Worm (Caenorhabditis elegans) whole organism, midembryonic: ENCODE measurements around the gene Y6E2A.4.
"Not testable (repeated sequence)": the region's sequence is repeated elsewhere in the genome, so short reads cannot be mapped to it uniquely, and the experiment has no call there.

Source experiments
- T22C8.4 ChIP-seq: fragments of 200-800 bp; sonication (Bioruptor generic); IDR thresholded peaks from 2 replicates; pipeline ENCODE4 v1.3.6; 2022; ENCODE audit warnings: missing genetic modification characterization, missing compliant biosample characterization
- cog-1 ChIP-seq: sonication (generic microtip); optimal IDR thresholded peaks from 2 replicates; lab custom pipeline; 2016; ENCODE audit warnings: missing genetic modification characterization, missing compliant biosample characterization
- flt-1 ChIP-seq: fragments of 200-800 bp; sonication (Bioruptor generic); IDR thresholded peaks from 2 replicates; pipeline ENCODE4 v1.3.6; 2022; ENCODE audit warnings: missing genetic modification characterization, missing compliant biosample characterization
- klf-2 ChIP-seq: fragments of 200-800 bp; sonication (Bioruptor generic); conservative IDR thresholded peaks from 2 replicates; pipeline ENCODE4 v1.3.6; 2022; ENCODE audit warnings: missing genetic modification reagents, missing genetic modification characterization, missing compliant biosample characterization
- med-1 ChIP-seq: sonication (generic microtip); optimal IDR thresholded peaks from 2 replicates; lab custom pipeline; 2017; ENCODE audit warnings: missing genetic modification characterization, mild to moderate bottlenecking, missing compliant biosample characterization, antibody characterized with exemption, missing genetic modification reagents; ENCODE audit not compliant: insufficient read depth
- ref-1 ChIP-seq: fragments of 200-800 bp; sonication (Bioruptor generic); conservative IDR thresholded peaks from 2 replicates; pipeline ENCODE4 v1.3.6; 2022; ENCODE audit warnings: missing genetic modification reagents, missing genetic modification characterization, missing compliant biosample characterization
- tab-1 ChIP-seq: fragments of 200-800 bp; sonication (Bioruptor generic); IDR thresholded peaks from 2 replicates; pipeline ENCODE4 v1.3.6; 2022; ENCODE audit warnings: missing genetic modification characterization, missing compliant biosample characterization
- ztf-23 ChIP-seq: fragments of 200-800 bp; sonication (Bioruptor generic); IDR thresholded peaks from 2 replicates; pipeline ENCODE4 v1.3.6; 2022; ENCODE audit warnings: missing genetic modification reagents, missing genetic modification characterization, missing compliant biosample characterization
- ztf-29 ChIP-seq: fragments of 200-800 bp; sonication (Bioruptor generic); IDR thresholded peaks from 2 replicates; pipeline ENCODE4 v1.3.6; 2022; ENCODE audit warnings: missing genetic modification reagents, missing genetic modification characterization, missing compliant biosample characterization

The Y6E2A.4 gene

DNA sequence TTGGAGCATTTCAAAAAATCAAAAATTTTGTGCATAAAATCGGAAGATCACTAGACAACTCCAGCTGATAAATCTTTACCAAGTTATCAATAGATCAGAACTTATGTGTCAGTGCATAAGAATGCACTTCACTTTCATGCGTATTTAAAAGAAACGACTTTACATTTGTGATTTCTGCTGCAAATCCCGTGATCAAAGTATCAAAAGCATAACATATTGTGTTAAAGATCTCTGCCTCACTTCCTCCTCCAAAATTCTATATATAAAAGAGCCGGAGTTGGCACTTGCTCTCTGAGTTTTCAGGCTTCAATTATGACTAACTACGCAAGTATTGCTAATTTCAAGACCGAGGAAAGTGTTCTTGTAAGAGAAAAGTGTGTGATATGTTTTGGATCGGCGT, 22.9 kb downstream of the Y6E2A.4 start, which contains the start of gene nhr-198:
Gene nhr-198 (plus strand): TSS at position 313 of the 400 bp plus-strand sequence.
- TF ChIP-seq ref-1 (GFP tag; lab: Robert Waterston, UW) (no peak), klf-2 (GFP tag; lab: Robert Waterston, UW) (no peak), T22C8.4 (GFP tag; lab: Robert Waterston, UW) (no peak), tab-1 (GFP tag; lab: Robert Waterston, UW) (no peak), cog-1 (tag; lab: Kevin White, UChicago) (no peak), med-1 (GFP tag; lab: Kevin White, UChicago) (no peak), flt-1 (GFP tag; lab: Robert Waterston, UW) (no peak), ztf-29 (no peak), ztf-23 (GFP tag; lab: Robert Waterston, UW) (no peak)

DNA sequence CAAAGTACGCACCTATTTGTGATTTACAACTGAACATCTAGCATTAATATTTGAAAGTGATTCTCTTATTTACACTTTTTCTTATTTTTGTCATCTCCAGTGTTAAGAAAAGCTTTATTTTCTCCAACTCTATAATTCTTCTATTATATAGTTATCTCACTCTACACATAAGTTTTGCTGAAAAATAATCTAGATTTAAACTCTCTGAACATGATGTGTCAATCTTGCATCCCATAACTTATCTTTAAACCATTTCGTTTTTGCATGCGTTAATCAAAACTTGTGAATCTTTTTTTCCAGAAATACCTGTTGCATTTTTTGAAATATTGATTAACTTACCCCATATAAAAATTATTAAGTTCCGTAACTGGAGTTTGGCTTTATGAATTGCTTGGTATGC, 26.6 kb downstream of the Y6E2A.4 start, which contains the start of gene nhr-268:
Gene nhr-268 (plus strand): TSS at position 301 of the 400 bp plus-strand sequence.
- no peak for TF ChIP-seq cog-1 (tag; lab: Kevin White, UChicago)
- TF ChIP-seq T22C8.4 (GFP tag; lab: Robert Waterston, UW) = no peak
- no peak for TF ChIP-seq tab-1 (GFP tag; lab: Robert Waterston, UW)
- TF ChIP-seq flt-1 (GFP tag; lab: Robert Waterston, UW) = no peak
- TF ChIP-seq ref-1 (GFP tag; lab: Robert Waterston, UW) = no peak

DNA sequence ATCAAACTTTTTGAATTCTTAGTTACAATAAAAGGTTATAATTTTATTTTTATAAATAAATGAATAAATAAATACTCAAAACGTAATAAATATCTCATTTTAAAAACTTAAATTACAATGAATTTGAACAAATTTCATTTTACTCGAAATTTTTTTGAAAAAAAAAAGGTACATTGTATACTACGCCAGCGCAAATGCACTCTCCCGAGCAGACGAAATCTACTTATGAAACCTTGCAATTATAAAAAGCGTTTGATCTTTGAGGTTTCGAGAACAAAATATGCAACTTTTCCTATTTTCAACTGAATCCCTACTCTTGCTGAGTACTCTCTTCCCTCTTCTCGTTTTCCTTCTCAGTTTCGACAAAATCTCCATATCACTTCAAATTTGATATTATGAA, 28.9 kb downstream of the Y6E2A.4 start, which contains the start of gene nhr-197:
Gene nhr-197 (plus strand): TSS at position 301 of the 400 bp plus-strand sequence.
- TF ChIP-seq T22C8.4 (GFP tag; lab: Robert Waterston, UW) = no peak

DNA sequence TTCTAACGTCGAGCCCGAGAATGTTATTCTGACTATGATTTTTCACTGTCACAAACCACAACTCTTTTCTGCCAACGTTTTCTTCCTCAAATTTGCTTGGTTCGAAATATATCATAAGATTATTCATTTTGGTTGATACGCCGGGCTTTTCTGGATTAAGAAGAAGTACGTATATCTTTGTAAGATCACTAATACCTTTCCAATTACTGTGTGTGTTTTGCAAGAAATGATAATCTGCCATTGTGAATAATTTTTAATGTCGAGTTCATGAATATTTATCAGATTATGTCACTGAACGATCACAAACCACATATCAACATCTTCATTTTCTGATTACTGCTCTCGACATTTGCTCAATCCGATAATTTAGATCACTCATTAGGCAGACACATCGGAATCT, 31.0 kb downstream of the Y6E2A.4 start, which contains the start of gene nhr-196:
Gene nhr-196 (plus strand): TSS at position 118 of the 400 bp plus-strand sequence.
- TF ChIP-seq ztf-23 (GFP tag; lab: Robert Waterston, UW) (no peak), ref-1 (GFP tag; lab: Robert Waterston, UW) (no peak), klf-2 (GFP tag; lab: Robert Waterston, UW) (no peak), T22C8.4 (GFP tag; lab: Robert Waterston, UW) (no peak), med-1 (GFP tag; lab: Kevin White, UChicago) (no peak), flt-1 (GFP tag; lab: Robert Waterston, UW) (no peak), ztf-29 (no peak), cog-1 (tag; lab: Kevin White, UChicago) (no peak), tab-1 (GFP tag; lab: Robert Waterston, UW) (no peak)

DNA sequence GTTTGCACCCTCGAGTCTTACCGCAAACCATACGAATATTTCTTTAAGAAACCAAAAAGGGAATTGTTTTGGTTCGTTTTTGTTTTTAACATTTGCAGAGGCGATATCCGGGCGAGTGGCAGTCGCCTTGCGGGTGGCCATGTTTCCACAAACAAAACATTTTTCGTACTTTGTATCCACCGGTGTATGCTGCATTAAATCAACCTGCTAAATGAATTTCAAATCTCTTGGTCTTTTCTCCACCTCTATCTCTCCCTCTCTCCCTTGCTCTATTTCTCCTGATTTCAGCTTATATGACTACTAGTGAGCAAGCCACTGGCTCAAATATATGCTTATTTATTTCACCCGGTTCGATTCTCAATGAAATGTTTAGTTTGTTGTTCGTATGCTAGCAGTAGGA, 39.4 kb downstream of the Y6E2A.4 start, which contains the start of gene nhr-52:
Gene nhr-52 (plus strand): TSS at position 301 of the 400 bp plus-strand sequence.
- TF ChIP-seq klf-2 (GFP tag; lab: Robert Waterston, UW) (no peak), ref-1 (GFP tag; lab: Robert Waterston, UW) (no peak), T22C8.4 (GFP tag; lab: Robert Waterston, UW) (no peak), med-1 (GFP tag; lab: Kevin White, UChicago) (no peak), flt-1 (GFP tag; lab: Robert Waterston, UW) (no peak), tab-1 (GFP tag; lab: Robert Waterston, UW) (no peak), ztf-23 (GFP tag; lab: Robert Waterston, UW) (no peak), cog-1 (tag; lab: Kevin White, UChicago) (no peak), ztf-29 (no peak)

DNA sequence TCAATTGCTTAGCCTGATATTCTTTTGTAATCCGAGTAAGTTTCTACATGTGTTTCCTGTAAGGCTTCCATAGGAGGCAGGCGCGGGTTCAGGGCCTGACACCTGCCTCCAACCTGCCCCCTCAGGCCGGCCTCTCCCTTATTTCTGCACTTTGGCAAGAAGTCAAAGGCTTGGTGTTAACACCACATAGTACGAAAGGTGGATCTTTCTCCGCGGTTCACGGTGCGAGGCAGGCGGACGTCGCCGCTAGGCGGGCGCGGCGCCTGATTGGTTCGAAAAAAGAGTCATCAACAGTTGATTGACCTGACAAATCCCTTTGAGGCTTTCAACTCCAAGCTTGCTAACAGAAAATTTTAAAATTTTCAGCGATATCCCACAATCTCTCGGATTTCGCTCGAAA, 41.7 kb downstream of the Y6E2A.4 start:
- no peak for TF ChIP-seq ztf-23 (GFP tag; lab: Robert Waterston, UW)
- TF ChIP-seq tab-1 (GFP tag; lab: Robert Waterston, UW) = 0 out of 2 replicates have a peak, but pooled peaks have one; percentile 22

DNA sequence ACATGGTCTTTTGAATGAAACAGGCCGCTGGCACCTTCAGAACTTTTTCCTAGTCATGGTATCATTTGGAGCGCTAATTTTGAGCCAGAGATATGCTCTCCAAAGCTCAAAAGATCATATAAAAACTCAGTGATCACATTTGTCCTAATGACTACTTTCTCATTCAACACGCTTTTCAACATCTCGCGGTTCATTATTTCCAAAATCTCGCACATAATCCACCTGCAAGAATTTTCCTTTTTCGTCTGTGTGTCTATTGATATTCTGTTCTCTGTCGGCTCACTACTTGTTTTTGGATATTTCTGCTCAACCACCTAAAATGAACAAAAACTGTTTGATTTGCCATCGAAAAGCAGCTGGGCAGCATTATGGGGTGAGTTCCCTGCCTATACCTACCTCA, 42.9 kb downstream of the Y6E2A.4 start, which contains the start of gene nhr-51:
Gene nhr-51 (plus strand): TSS at position 301 of the 400 bp plus-strand sequence.
- no peak for TF ChIP-seq ztf-29
- no peak for TF ChIP-seq tab-1 (GFP tag; lab: Robert Waterston, UW)
- TF ChIP-seq T22C8.4 (GFP tag; lab: Robert Waterston, UW) = no peak
- TF ChIP-seq ztf-23 (GFP tag; lab: Robert Waterston, UW) = no peak
- TF ChIP-seq klf-2 (GFP tag; lab: Robert Waterston, UW) = no peak

DNA sequence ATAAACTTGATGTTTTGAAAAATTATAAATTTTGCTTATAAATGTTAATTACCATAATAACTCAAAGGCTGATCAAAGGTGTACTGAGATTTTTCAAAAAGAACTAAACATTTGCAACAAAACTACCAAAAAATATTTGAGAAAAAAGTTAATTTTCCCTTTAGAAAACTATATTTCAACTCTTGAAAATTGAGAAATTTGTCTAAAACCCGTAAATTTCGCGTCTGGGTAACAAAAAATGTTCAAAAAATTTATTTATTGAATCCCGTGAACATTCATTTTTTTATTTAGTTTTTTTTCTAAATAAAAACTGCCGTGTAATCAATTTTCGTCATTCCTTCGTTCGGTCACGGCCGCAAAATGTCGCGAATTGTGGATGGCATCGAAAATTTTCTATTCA, 46.4 kb downstream of the Y6E2A.4 start, which contains the start of gene K06B4.15:
Gene K06B4.15 (plus strand): TSS at position 301 of the 400 bp plus-strand sequence.
- TF ChIP-seq tab-1, ztf-23, flt-1 (GFP tag; lab: Robert Waterston, UW): not testable (repeated sequence)

DNA sequence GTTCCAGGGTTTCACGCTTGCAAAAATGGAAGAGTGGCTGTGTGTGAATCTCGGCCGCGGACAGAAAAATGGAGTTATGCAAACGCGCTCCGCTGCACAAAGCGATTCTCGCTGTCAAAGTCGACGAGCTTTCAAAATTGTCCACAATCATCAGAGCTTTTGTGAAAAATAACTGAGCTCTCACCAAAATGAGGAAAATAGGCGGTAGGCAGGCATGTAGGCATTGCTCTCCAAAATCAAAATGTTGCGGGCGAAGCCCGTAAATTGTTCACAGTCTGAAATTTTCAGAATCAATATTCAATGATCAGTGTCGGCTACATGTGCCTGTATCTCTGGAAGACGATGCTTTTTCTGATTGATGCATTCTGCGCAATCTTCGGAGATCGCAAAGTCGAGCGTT, 47.7 kb downstream of the Y6E2A.4 start, which contains the start of gene K06B4.4:
Gene K06B4.4 (plus strand): TSS at position 301 of the 400 bp plus-strand sequence.
- TF ChIP-seq flt-1 (GFP tag; lab: Robert Waterston, UW) = no peak
- TF ChIP-seq med-1 (GFP tag; lab: Kevin White, UChicago) = no peak
- no peak for TF ChIP-seq klf-2 (GFP tag; lab: Robert Waterston, UW)
- no peak for TF ChIP-seq tab-1 (GFP tag; lab: Robert Waterston, UW)
- TF ChIP-seq ztf-23 (GFP tag; lab: Robert Waterston, UW) = no peak

DNA sequence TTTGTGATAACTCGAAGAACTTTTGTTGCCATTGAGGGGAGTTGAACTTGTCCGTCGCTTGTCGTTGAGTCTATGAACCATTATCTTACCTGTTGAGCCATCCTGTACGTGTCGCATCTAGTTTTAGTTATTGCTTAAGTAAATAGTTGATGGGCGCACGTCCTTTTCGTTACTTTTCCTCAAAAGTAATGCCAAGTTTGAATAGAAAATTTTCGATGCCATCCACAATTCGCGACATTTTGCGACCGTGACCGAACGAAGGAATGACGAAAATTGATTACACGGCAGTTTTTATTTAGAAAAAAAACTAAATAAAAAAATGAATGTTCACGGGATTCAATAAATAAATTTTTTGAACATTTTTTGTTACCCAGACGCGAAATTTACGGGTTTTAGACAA, 48.4 kb downstream of the Y6E2A.4 start, which contains the start of gene F53E4.1:
Gene F53E4.1 (minus strand): TSS at position 101 of the 400 bp plus-strand sequence.
- TF ChIP-seq tab-1, klf-2, flt-1 (GFP tag; lab: Robert Waterston, UW): not testable (repeated sequence)
